Worm (Caenorhabditis elegans): ENCODE results near the gene D1079.1.

Gene D1079.1

ce11 chrX:4371413-4371812 is 31.5 kb upstream of the D1079.1 start, which contains the start of gene R160.13:
Gene R160.13, minus strand, starts transcription at chrX:4371513.
- TF ChIP-seq ceh-2 (tag; optimal IDR thresholded peaks at IDR 0.05) (no peak), lim-6 (tag; optimal IDR thresholded peaks at IDR 0.05) (no peak), fax-1 (tag; optimal IDR thresholded peaks at IDR 0.05) (no peak), syd-9 (tag; optimal IDR thresholded peaks at IDR 0.05) (no peak), ztf-16 (tag; optimal IDR thresholded peaks at IDR 0.05) (no peak), ceh-34 (tag; optimal IDR thresholded peaks at IDR 0.05) (no peak), K09A11.1 (tag; optimal IDR thresholded peaks at IDR 0.05; ENCODE audit: insufficient read depth) (no peak), gmeb-2 (tag; optimal IDR thresholded peaks at IDR 0.05) (no peak), elt-4 (tag; optimal IDR thresholded peaks at IDR 0.05) (no peak), sox-2 (GFP tag; IDR thresholded peaks at IDR 0.05) (no peak)

DNA sequence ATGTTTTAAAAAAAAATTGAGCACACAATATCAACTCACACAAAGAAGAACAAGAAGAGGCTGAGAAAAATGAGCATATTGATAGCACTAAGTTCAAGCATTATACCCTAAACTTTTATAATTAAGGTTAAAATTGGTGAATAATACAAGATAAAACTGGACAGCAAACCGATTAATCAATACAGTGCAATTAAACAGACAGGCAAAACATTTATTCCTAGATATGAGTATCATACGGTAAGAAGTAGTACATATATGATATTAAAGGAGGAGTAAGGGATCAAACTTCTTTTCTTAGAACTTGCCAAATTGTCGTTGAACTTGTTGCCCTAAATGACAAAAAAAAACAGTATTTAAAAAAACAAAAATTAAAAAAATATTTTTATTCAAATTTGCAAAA is 31.0 kb upstream of the D1079.1 start, which contains the start of gene R160.14:
Gene R160.14, minus strand, starts transcription at position 101 of the 400 bp plus-strand sequence.
- TF ChIP-seq sox-4 (tag; optimal IDR thresholded peaks at IDR 0.05) = no peak
- no peak for TF ChIP-seq eyg-1 (tag; optimal IDR thresholded peaks at IDR 0.05)
- TF ChIP-seq hlh-30 (tag; optimal IDR thresholded peaks at IDR 0.05; ENCODE audit: insufficient read depth) = no peak
- TF ChIP-seq K02D7.2 (tag; optimal IDR thresholded peaks at IDR 0.05) = no peak
- TF ChIP-seq sdc-2 (tag; optimal IDR thresholded peaks at IDR 0.05) = no peak
- no peak for TF ChIP-seq fkh-10 (GFP tag; optimal IDR thresholded peaks at IDR 0.05)
- no peak for TF ChIP-seq dmd-4 (tag; optimal IDR thresholded peaks at IDR 0.05; ENCODE audit: borderline replicate concordance)

ce11 chrX:4373123-4373522 is 29.8 kb upstream of the D1079.1 start, which contains the start of gene R160.6:
Gene R160.6, minus strand, starts transcription at chrX:4373223.
- TF ChIP-seq ceh-19 (GFP tag; optimal IDR thresholded peaks at IDR 0.05) = no peak
- TF ChIP-seq ztf-16 (tag; optimal IDR thresholded peaks at IDR 0.05) = no peak
- no peak for TF ChIP-seq ceh-45 (GFP tag; IDR thresholded peaks at IDR 0.05)
- no peak for TF ChIP-seq hlh-15 (tag; optimal IDR thresholded peaks at IDR 0.05)
- no peak for TF ChIP-seq C08G9.2 (tag; optimal IDR thresholded peaks at IDR 0.05)
- no peak for TF ChIP-seq ceh-9 (tag; optimal IDR thresholded peaks at IDR 0.05)
- no peak for TF ChIP-seq ttx-3 (tag; optimal IDR thresholded peaks at IDR 0.05)
- no peak for TF ChIP-seq pat-9 (tag; optimal IDR thresholded peaks at IDR 0.05)
- no peak for TF ChIP-seq che-1 (tag; optimal IDR thresholded peaks at IDR 0.05)
- TF ChIP-seq dmd-4 (tag; optimal IDR thresholded peaks at IDR 0.05; ENCODE audit: borderline replicate concordance) = no peak
- no peak for TF ChIP-seq ceh-14 (tag; optimal IDR thresholded peaks at IDR 0.05)
- no peak for TF ChIP-seq rnt-1 (tag; optimal IDR thresholded peaks at IDR 0.05)
- TF ChIP-seq unc-86 (tag; optimal IDR thresholded peaks at IDR 0.05) = no peak

DNA sequence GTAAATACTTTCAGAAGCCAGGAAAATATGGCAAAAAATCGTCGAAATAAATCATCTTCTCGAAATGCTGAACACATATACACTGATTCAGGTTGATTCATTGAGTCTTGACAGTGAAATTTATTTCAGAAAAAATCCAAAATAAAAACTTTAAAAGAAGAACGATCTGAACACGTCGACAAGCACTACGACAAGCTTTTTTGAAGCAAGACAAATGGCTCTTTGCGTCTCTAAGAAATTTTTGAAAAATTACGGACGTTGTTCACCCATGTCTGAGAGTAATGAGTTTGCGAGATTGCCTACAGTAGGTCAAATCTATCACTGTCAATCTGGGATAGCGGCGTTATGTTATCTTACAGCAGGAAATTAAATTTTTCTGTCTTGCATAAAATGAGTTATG is 26.2 kb upstream of the D1079.1 start, which contains the start of gene R160.2:
Gene R160.2, minus strand, starts transcription at position 101 of the 400 bp plus-strand sequence.
- TF ChIP-seq sox-2 (GFP tag; IDR thresholded peaks at IDR 0.05) (no peak), gmeb-2 (tag; optimal IDR thresholded peaks at IDR 0.05) (no peak), unc-3 (GFP tag; conservative IDR thresholded peaks at IDR 0.05) (no peak), unc-3 (tag; optimal IDR thresholded peaks at IDR 0.05) (no peak), sdc-2 (tag; optimal IDR thresholded peaks at IDR 0.05) (no peak), unc-55 (GFP tag; optimal IDR thresholded peaks at IDR 0.05) (no peak), fkh-6 (tag; optimal IDR thresholded peaks at IDR 0.05) (no peak), unc-86 (tag; optimal IDR thresholded peaks at IDR 0.05) (no peak), K02D7.2 (tag; optimal IDR thresholded peaks at IDR 0.05) (no peak), ceh-18 (tag; optimal IDR thresholded peaks at IDR 0.05) (no peak), zip-5 (tag; optimal IDR thresholded peaks at IDR 0.05) (no peak), sox-4 (tag; optimal IDR thresholded peaks at IDR 0.05) (no peak), tbx-2 (tag; optimal IDR thresholded peaks at IDR 0.05) (no peak), mec-3 (tag; optimal IDR thresholded peaks at IDR 0.05; ENCODE audit: borderline replicate concordance) (no peak)

All from whole organism, late embryonic.